Worm (Caenorhabditis elegans): Measurements from ENCODE around the gene clh-2.

DNA sequence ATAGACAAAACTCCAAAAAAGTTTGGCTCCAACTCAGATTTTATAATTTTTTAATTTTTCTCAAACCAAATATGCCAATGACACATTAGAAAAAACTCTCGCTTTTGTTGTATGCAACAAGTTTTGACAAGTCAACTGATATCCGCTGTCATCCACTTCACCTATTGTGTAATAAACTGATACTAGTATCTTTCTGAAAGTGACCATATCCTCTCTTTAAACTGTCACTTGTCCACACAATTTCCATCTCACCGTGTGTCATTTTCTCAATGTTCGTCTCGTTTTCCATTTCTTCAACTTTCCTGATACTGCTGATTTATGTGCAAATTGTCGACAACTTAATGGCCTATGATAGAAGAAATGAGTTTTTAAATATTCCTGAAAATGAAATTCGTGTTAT is 31.4 kb downstream of the clh-2 start, which contains the start of the genes C33B4.5 and C33B4.4:
- TF ChIP-seq ceh-58 (GFP tag; IDR thresholded peaks at IDR 0.05) (no peak), snpc-4 (GFP tag; optimal IDR thresholded peaks at IDR 0.05) (no peak), snpc-4 (tag; optimal IDR thresholded peaks at IDR 0.05) (no peak), nfya-1 (tag; optimal IDR thresholded peaks at IDR 0.05; ENCODE audit: borderline replicate concordance, insufficient read depth) (no peak), somi-1 (GFP tag; optimal IDR thresholded peaks at IDR 0.05) (no peak), hlh-26 (GFP tag; conservative IDR thresholded peaks at IDR 0.05) (no peak), bed-2 (GFP tag; IDR thresholded peaks at IDR 0.05) (no peak), rec-8 (tag; optimal IDR thresholded peaks at IDR 0.05) (no peak), T26A5.8 (tag; optimal IDR thresholded peaks at IDR 0.05) (no peak), ztf-28 (GFP tag; IDR thresholded peaks at IDR 0.05) (no peak)
